Worm (Caenorhabditis elegans) whole organism, midembryonic: Measurements from ENCODE around the gene K01G12.3.

ENCODE experiments used
- med-1 ChIP-seq: sonication (generic microtip); optimal IDR thresholded peaks from 2 replicates; lab custom pipeline; 2017; ENCODE audit warnings: missing genetic modification characterization, mild to moderate bottlenecking, missing compliant biosample characterization, antibody characterized with exemption, missing genetic modification reagents; ENCODE audit not compliant: insufficient read depth
- tab-1 ChIP-seq: fragments of 200-800 bp; sonication (Bioruptor generic); IDR thresholded peaks from 2 replicates; pipeline ENCODE4 v1.3.6; 2022; ENCODE audit warnings: missing genetic modification characterization, missing compliant biosample characterization

ce11 chrIV:14162772-14163171, 30.5 kb upstream of the K01G12.3 start, which contains the start of gene R05A10.7:
- no peak for TF ChIP-seq med-1
- TF ChIP-seq tab-1 (GFP tag; lab: Robert Waterston, UW): no peak
